Worm (Caenorhabditis elegans): ENCODE data around the gene vang-1.

DNA sequence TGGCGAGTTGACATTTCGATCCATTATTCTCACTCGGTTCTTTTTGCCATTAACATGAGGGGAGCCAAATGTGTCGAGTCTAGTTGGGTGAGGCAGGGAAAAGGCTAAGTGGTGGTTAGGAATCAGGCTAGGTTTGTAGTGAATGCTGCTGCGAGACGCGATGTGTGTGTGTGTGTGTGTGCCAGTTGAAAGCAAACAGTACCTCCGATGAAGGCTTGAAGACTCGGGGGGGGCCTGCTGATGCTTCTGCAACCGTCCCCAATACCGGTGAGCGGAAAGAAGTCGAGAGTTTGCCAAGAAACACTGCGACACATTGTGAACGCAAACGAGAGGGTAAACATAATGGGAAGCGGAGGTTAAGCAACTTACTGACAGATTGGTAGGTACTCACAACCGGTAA is 14.6 kb upstream of the vang-1 start, which contains the start of gene F53B3.3:
- TF ChIP-seq ref-2 (tag; optimal IDR thresholded peaks at IDR 0.05) (peak; percentile 24), che-1 (tag; optimal IDR thresholded peaks at IDR 0.05) (no peak), ceh-31 (tag; optimal IDR thresholded peaks at IDR 0.05) (no peak), nhr-11 (tag; optimal IDR thresholded peaks at IDR 0.05) (no peak)

All from whole organism, late embryonic.